Worm (Caenorhabditis elegans) whole organism, L4 larva: ENCODE measurements around the gene F09C6.3.

Source experiments
- F10B5.3 ChIP-seq: sonication (generic microtip); optimal IDR thresholded peaks from 2 replicates; lab custom pipeline; 2016; ENCODE audit warnings: mild to moderate bottlenecking, missing genetic modification characterization, missing compliant biosample characterization
- F37D6.2 ChIP-seq: sonication (generic microtip); optimal IDR thresholded peaks from 2 replicates; lab custom pipeline; 2016; ENCODE audit warnings: mild to moderate bottlenecking, missing genetic modification characterization, missing compliant biosample characterization
- F44E2.7 ChIP-seq: fragments of 200-800 bp; sonication (Bioruptor generic); IDR thresholded peaks from 2 replicates; pipeline ENCODE4 v2.1.2; 2022; ENCODE audit warnings: missing genetic modification characterization, missing compliant biosample characterization
- R02D3.7 ChIP-seq: fragments of 150-350 bp; sonication (generic microtip); optimal IDR thresholded peaks from 3 replicates; lab custom pipeline; 2014; ENCODE audit warnings: missing biosample characterization, missing genetic modification characterization
- T26A8.4 ChIP-seq: fragments of 200-800 bp; sonication (Bioruptor generic); IDR thresholded peaks from 2 replicates; pipeline ENCODE4 v1.3.6; 2022; ENCODE audit warnings: missing genetic modification characterization, missing compliant biosample characterization
- aly-2 ChIP-seq: sonication (generic microtip); optimal IDR thresholded peaks from 2 replicates; lab custom pipeline; 2018; ENCODE audit warnings: missing biosample characterization, missing genetic modification characterization
- arid-1 ChIP-seq: fragments of 200-800 bp; sonication (Bioruptor generic); conservative IDR thresholded peaks from 2 replicates; pipeline ENCODE4 v1.3.6; 2022; ENCODE audit warnings: missing genetic modification reagents, missing genetic modification characterization, missing compliant biosample characterization
- ceh-32 ChIP-seq: sonication (generic microtip); optimal IDR thresholded peaks from 2 replicates; lab custom pipeline; 2016; ENCODE audit warnings: mild to moderate bottlenecking, missing genetic modification characterization, missing compliant biosample characterization; ENCODE audit not compliant: poor library complexity
- ceh-62 ChIP-seq: sonication (generic microtip); optimal IDR thresholded peaks from 2 replicates; lab custom pipeline; 2017; ENCODE audit warnings: missing biosample characterization, missing genetic modification characterization
- cey-2 ChIP-seq: sonication (generic microtip); optimal IDR thresholded peaks from 3 replicates; lab custom pipeline; 2017; ENCODE audit warnings: missing genetic modification characterization, mild to moderate bottlenecking, missing compliant biosample characterization, antibody characterized with exemption, borderline replicate concordance; ENCODE audit not compliant: insufficient read depth
- daf-12 ChIP-seq: fragments of 150-350 bp; optimal IDR thresholded peaks from 2 replicates; lab custom pipeline; 2014; ENCODE audit warnings: missing biosample characterization, missing genetic modification reagents, missing genetic modification characterization
- daf-16 ChIP-seq, 3 experiments: sonication (generic microtip); optimal IDR thresholded peaks; 2 replicates each; lab custom pipeline; 2016 to 2017; ENCODE audit warnings: missing genetic modification characterization in 3 of 3, missing genetic modification reagents in 3 of 3, mild to moderate bottlenecking in 2 of 3, missing compliant biosample characterization in 2 of 3, missing biosample characterization in 1 of 3, moderate library complexity in 1 of 3
- daf-19 ChIP-seq: fragments of 200-800 bp; sonication (Bioruptor generic); conservative IDR thresholded peaks from 2 replicates; pipeline ENCODE4 v1.3.6; 2022; ENCODE audit warnings: missing genetic modification characterization, missing compliant biosample characterization
- dmd-9 ChIP-seq: fragments of 200-800 bp; sonication (Bioruptor generic); IDR thresholded peaks from 2 replicates; pipeline ENCODE4 v1.3.6; 2022; ENCODE audit warnings: missing genetic modification reagents, missing genetic modification characterization, missing compliant biosample characterization
- dpl-1 ChIP-seq: fragments of 150-350 bp; optimal IDR thresholded peaks from 2 replicates; lab custom pipeline; 2014; ENCODE audit warnings: missing biosample characterization, missing genetic modification reagents, missing genetic modification characterization
- gei-8 ChIP-seq: fragments of 200-800 bp; sonication (Bioruptor generic); optimal IDR thresholded peaks from 2 replicates; lab custom pipeline; 2018; ENCODE audit warnings: mild to moderate bottlenecking, missing genetic modification characterization, missing compliant biosample characterization
- hlh-30 ChIP-seq: sonication (generic microtip); optimal IDR thresholded peaks from 2 replicates; lab custom pipeline; 2017; ENCODE audit warnings: antibody characterized with exemption, mild to moderate bottlenecking, missing genetic modification characterization, missing compliant biosample characterization; ENCODE audit not compliant: insufficient read depth
- lim-7 ChIP-seq: fragments of 200-800 bp; sonication (Bioruptor generic); IDR thresholded peaks from 2 replicates; pipeline ENCODE4 v1.3.6; 2022; ENCODE audit warnings: missing genetic modification characterization, missing compliant biosample characterization
- lin-15B ChIP-seq: fragments of 150-350 bp; sonication (generic microtip); optimal IDR thresholded peaks from 3 replicates; lab custom pipeline; 2014; ENCODE audit warnings: missing biosample characterization, missing genetic modification characterization
- lin-38 ChIP-seq: fragments of 200-800 bp; sonication (Bioruptor generic); IDR thresholded peaks from 2 replicates; pipeline ENCODE4 v1.3.6; 2022; ENCODE audit warnings: missing genetic modification reagents, missing genetic modification characterization, missing compliant biosample characterization
- lir-3 ChIP-seq: sonication (generic microtip); optimal IDR thresholded peaks from 2 replicates; lab custom pipeline; 2016; ENCODE audit warnings: mild to moderate bottlenecking, missing genetic modification characterization, missing compliant biosample characterization
- mdt-29 ChIP-seq: fragments of 200-800 bp; sonication (Bioruptor generic); IDR thresholded peaks from 2 replicates; pipeline ENCODE4 v1.3.6; 2022; ENCODE audit warnings: missing genetic modification reagents, missing genetic modification characterization, missing compliant biosample characterization
- mxl-2 ChIP-seq: fragments of 200-800 bp; sonication (Bioruptor generic); conservative IDR thresholded peaks from 2 replicates; pipeline ENCODE4 v1.3.6; 2022; ENCODE audit warnings: missing genetic modification reagents, missing genetic modification characterization, missing compliant biosample characterization
- nhr-237 ChIP-seq: sonication (generic microtip); optimal IDR thresholded peaks from 2 replicates; lab custom pipeline; 2017; ENCODE audit warnings: missing biosample characterization, missing genetic modification characterization
- nhr-76 ChIP-seq: fragments of 150-350 bp; optimal IDR thresholded peaks from 2 replicates; lab custom pipeline; 2014; ENCODE audit warnings: missing biosample characterization, missing genetic modification characterization
- nhr-77 ChIP-seq: fragments of 150-350 bp; optimal IDR thresholded peaks from 2 replicates; lab custom pipeline; 2014; ENCODE audit warnings: missing biosample characterization, missing genetic modification characterization
- sdz-12 ChIP-seq: fragments of 200-800 bp; sonication (Bioruptor generic); optimal IDR thresholded peaks from 2 replicates; lab custom pipeline; 2018; ENCODE audit warnings: mild to moderate bottlenecking, missing genetic modification characterization, missing compliant biosample characterization
- set-16 ChIP-seq: fragments of 200-800 bp; sonication (Bioruptor generic); IDR thresholded peaks from 2 replicates; pipeline ENCODE4 v1.3.6; 2022; ENCODE audit warnings: missing genetic modification reagents, missing genetic modification characterization, missing compliant biosample characterization
- spr-1 ChIP-seq: sonication (generic microtip); optimal IDR thresholded peaks from 2 replicates; lab custom pipeline; 2016; ENCODE audit warnings: mild to moderate bottlenecking, missing genetic modification characterization, missing compliant biosample characterization
- zfp-3 ChIP-seq: fragments of 200-800 bp; sonication (Bioruptor generic); conservative IDR thresholded peaks from 2 replicates; pipeline ENCODE4 v1.3.6; 2022; ENCODE audit warnings: missing genetic modification reagents, missing genetic modification characterization, missing compliant biosample characterization
- zip-11 ChIP-seq: fragments of 200-800 bp; sonication (Bioruptor generic); IDR thresholded peaks from 2 replicates; pipeline ENCODE4 v1.3.6; 2022; ENCODE audit warnings: missing genetic modification characterization, missing compliant biosample characterization
- zip-2 ChIP-seq: fragments of 150-350 bp; optimal IDR thresholded peaks from 2 replicates; lab custom pipeline; 2014; ENCODE audit warnings: missing biosample characterization, missing genetic modification characterization
- ztf-11 ChIP-seq: fragments of 150-350 bp; optimal IDR thresholded peaks from 2 replicates; lab custom pipeline; 2014; ENCODE audit warnings: missing biosample characterization, missing genetic modification characterization

F09C6.3 gene

DNA sequence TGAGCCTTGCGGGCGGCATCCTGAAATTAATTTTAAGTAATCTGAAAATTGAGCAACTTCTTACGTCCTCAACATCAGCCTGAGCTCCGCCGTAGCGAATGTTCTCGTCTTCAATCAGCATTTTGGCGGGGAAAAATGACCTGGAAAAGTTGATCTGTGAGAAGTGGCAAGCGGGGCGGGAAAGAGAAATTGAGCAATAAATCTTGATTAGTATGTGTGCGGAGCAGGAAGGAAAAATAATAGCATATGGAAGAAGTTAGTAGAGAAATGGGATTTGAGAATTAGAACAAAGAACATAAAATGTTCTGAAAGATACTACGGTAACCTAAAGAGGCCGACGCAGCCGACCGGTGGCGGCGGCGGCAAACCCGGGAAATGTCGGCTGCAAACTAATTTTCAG is 45.0 kb downstream of the F09C6.3 start, which contains the start of gene tni-3:
tni-3 (minus strand) TSS at position 140 of the 400 bp plus-strand sequence.
- no peak for TF ChIP-seq hlh-30 (tag; lab: Kevin White, UChicago)
- no peak for TF ChIP-seq R02D3.7 (tag; lab: Kevin White, UChicago)
- TF ChIP-seq dmd-9 = no peak
- TF ChIP-seq cey-2 (tag; lab: Kevin White, UChicago) = no peak
- TF ChIP-seq nhr-76 = no peak
- TF ChIP-seq lin-38 (GFP tag; lab: Robert Waterston, UW) = no peak
- TF ChIP-seq ceh-32 (tag; lab: Kevin White, UChicago) = no peak
- no peak for TF ChIP-seq T26A8.4
- no peak for TF ChIP-seq lim-7 (GFP tag; lab: Robert Waterston, UW)
- no peak for TF ChIP-seq daf-19 (GFP tag; lab: Robert Waterston, UW)
- TF ChIP-seq set-16 (GFP tag; lab: Robert Waterston, UW) = no peak
- no peak for TF ChIP-seq F10B5.3 (tag; lab: Kevin White, UChicago)
- no peak for TF ChIP-seq lin-15B
- TF ChIP-seq mxl-2 (GFP tag; lab: Robert Waterston, UW) = no peak
- no peak for TF ChIP-seq zfp-3 (GFP tag; lab: Robert Waterston, UW)
- no peak for TF ChIP-seq ceh-62 (tag; lab: Kevin White, UChicago)
- TF ChIP-seq F37D6.2 (tag; lab: Kevin White, UChicago) = no peak

- no peak for TF ChIP-seq zip-11 (GFP tag; lab: Robert Waterston, UW)
- TF ChIP-seq mxl-2 (GFP tag; lab: Robert Waterston, UW) = no peak
- TF ChIP-seq hlh-30 (tag; lab: Kevin White, UChicago) = no peak
- peak; percentile 86 for TF ChIP-seq set-16 (GFP tag; lab: Robert Waterston, UW)
- TF ChIP-seq lir-3 (tag; lab: Kevin White, UChicago) = no peak
These were observed 46.3 kb downstream of the F09C6.3 start for ce11 chrV:16833672-16834071.

ce11 chrV:16832865-16833264 is 47.1 kb downstream of the F09C6.3 start, which contains the start of gene phy-3:
TSS of gene phy-3 (plus strand) at chrV:16833165.
- TF ChIP-seq zip-2 (no peak), dpl-1 (GFP tag; lab: Kevin White, UChicago) (no peak), ztf-11 (tag; lab: Kevin White, UChicago) (no peak), zfp-3 (GFP tag; lab: Robert Waterston, UW) (no peak), T26A8.4 (no peak), sdz-12 (no peak), ceh-32 (tag; lab: Kevin White, UChicago) (no peak), daf-12 (no peak), nhr-77 (tag; lab: Kevin White, UChicago) (no peak), nhr-237 (tag; lab: Kevin White, UChicago) (no peak), ceh-62 (tag; lab: Kevin White, UChicago) (no peak), arid-1 (no peak), dmd-9 (no peak), mdt-29 (GFP tag; lab: Robert Waterston, UW) (no peak), daf-16 (GFP tag; optimal IDR thresholded peaks at IDR 0.05; lab: Kevin White, UChicago) (no peak), daf-16 (tag; optimal IDR thresholded peaks at IDR 0.05; lab: Kevin White, UChicago) (no peak), nhr-76 (no peak), aly-2 (no peak), gei-8 (GFP tag; lab: Kevin White, UChicago) (no peak)

DNA sequence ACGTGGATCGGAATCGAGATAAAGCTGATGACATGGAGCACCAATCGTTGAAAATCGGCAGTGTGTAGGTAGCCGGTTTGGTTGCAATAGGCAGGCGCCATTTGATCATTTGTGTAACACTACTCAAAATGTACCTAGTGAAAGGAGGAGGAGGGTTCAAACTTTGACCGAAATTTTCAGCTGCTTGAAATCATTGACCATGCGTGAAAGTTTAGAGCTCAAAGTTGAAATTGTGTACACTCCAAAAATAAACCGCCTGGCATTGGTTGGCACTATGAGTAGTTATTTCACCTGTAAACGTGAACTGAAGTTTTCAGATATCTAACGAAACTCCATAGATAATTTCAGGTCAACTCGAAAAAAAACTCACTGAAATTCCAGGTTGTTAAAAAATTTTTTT is 48.0 kb downstream of the F09C6.3 start, which contains the start of gene srh-215:
srh-215 (minus strand) TSS at position 101 of the 400 bp plus-strand sequence.
- TF ChIP-seq F44E2.7 (GFP tag; lab: Robert Waterston, UW) (no peak), spr-1 (tag; lab: Kevin White, UChicago) (no peak)
- TF ChIP-seq, all 104 proteins: peak for 0
